Worm (Caenorhabditis elegans): ENCODE data around the gene gipc-1.

- TF ChIP-seq him-1 (tag; optimal IDR thresholded peaks at IDR 0.05) (no peak), dao-5 (tag; optimal IDR thresholded peaks at IDR 0.05) (no peak), W03F9.2 (tag; optimal IDR thresholded peaks at IDR 0.05) (no peak)
Measured at ce11 chrIII:4861744-4862401, 8.7 kb upstream of the gipc-1 start, which contains the start of the genes C35D10.10 and C35D10.5.

Data from whole organism, L4/young adult.